Worm (Caenorhabditis elegans) whole organism, L1 larva: ENCODE data around the gene melo-1.

Experiments used
- C34B4.2 ChIP-seq: sonication (generic microtip); optimal IDR thresholded peaks from 2 replicates; lab custom pipeline; 2017; ENCODE audit warnings: mild to moderate bottlenecking, missing genetic modification characterization, missing compliant biosample characterization
- Y116A8C.19 ChIP-seq: sonication (generic microtip); optimal IDR thresholded peaks from 2 replicates; lab custom pipeline; 2016; ENCODE audit warnings: missing compliant biosample characterization, missing genetic modification characterization, borderline replicate concordance
- ama-1 ChIP-seq: fragments of 150-350 bp; optimal IDR thresholded peaks from 2 replicates; lab custom pipeline; 2014
- ceh-82 ChIP-seq, 3 experiments: fragments of 150-350 bp in 1 of 3; sonication (generic microtip) in 2 of 3; optimal IDR thresholded peaks; 2 replicates each; lab custom pipeline; 2014 to 2017; ENCODE audit warnings: missing biosample characterization in 3 of 3, missing genetic modification characterization in 3 of 3
- ces-1 ChIP-seq: fragments of 150-350 bp; optimal IDR thresholded peaks from 2 replicates; lab custom pipeline; 2014; ENCODE audit warnings: missing biosample characterization, missing genetic modification reagents, missing genetic modification characterization
- efl-1 ChIP-seq, 4 experiments: fragments of 150-350 bp; optimal IDR thresholded peaks in 3 of 4; peaks in 1 of 4; 1 replicate in 1 of 4; 2 replicates in 3 of 4; lab custom pipeline; 2014; ENCODE audit warnings: missing biosample characterization in 2 of 4, missing genetic modification characterization in 2 of 4, missing genetic modification reagents in 2 of 4
- fkh-10 ChIP-seq: sonication (generic microtip); optimal IDR thresholded peaks from 2 replicates; lab custom pipeline; 2017; ENCODE audit warnings: missing biosample characterization, missing genetic modification reagents, missing genetic modification characterization
- fkh-4 ChIP-seq: sonication (generic microtip); optimal IDR thresholded peaks from 2 replicates; lab custom pipeline; 2016; ENCODE audit warnings: missing compliant biosample characterization, missing genetic modification characterization, borderline replicate concordance
- fkh-8 ChIP-seq: sonication (generic microtip); optimal IDR thresholded peaks from 2 replicates; lab custom pipeline; 2016; ENCODE audit warnings: mild to moderate bottlenecking, missing genetic modification characterization, missing compliant biosample characterization
- fos-1 ChIP-seq: fragments of 150-350 bp; optimal IDR thresholded peaks from 2 replicates; lab custom pipeline; 2014; ENCODE audit warnings: missing biosample characterization, missing genetic modification characterization
- isw-1 ChIP-seq: fragments of 200-800 bp; sonication (Bioruptor generic); IDR thresholded peaks from 2 replicates; pipeline ENCODE4 v1.3.6; 2022; ENCODE audit warnings: missing genetic modification characterization, missing compliant biosample characterization
- jun-1 ChIP-seq: fragments of 150-350 bp; optimal IDR thresholded peaks from 2 replicates; lab custom pipeline; 2014; ENCODE audit warnings: missing biosample characterization, missing genetic modification reagents, missing genetic modification characterization
- lin-13 ChIP-seq: fragments of 150-350 bp; optimal IDR thresholded peaks from 2 replicates; lab custom pipeline; 2014; ENCODE audit warnings: missing biosample characterization, missing genetic modification reagents, missing genetic modification characterization
- lin-15B ChIP-seq: fragments of 150-350 bp; sonication (generic microtip); optimal IDR thresholded peaks from 3 replicates; lab custom pipeline; 2014; ENCODE audit warnings: missing biosample characterization, missing genetic modification characterization
- lin-39 ChIP-seq: fragments of 150-350 bp; optimal IDR thresholded peaks from 2 replicates; lab custom pipeline; 2014; ENCODE audit warnings: missing biosample characterization, missing genetic modification reagents, missing genetic modification characterization
- mab-9 ChIP-seq: fragments of 200-800 bp; sonication (Bioruptor generic); IDR thresholded peaks from 2 replicates; pipeline ENCODE4 v1.3.6; 2022; ENCODE audit warnings: missing genetic modification reagents, missing genetic modification characterization, missing compliant biosample characterization
- nhr-12 ChIP-seq: sonication (generic microtip); optimal IDR thresholded peaks from 2 replicates; lab custom pipeline; 2017; ENCODE audit warnings: missing biosample characterization, missing genetic modification characterization
- nhr-20 ChIP-seq: sonication (generic microtip); optimal IDR thresholded peaks from 2 replicates; lab custom pipeline; 2016; ENCODE audit warnings: mild to moderate bottlenecking, missing genetic modification characterization, missing compliant biosample characterization
- nhr-47 ChIP-seq: sonication (generic microtip); optimal IDR thresholded peaks from 2 replicates; lab custom pipeline; 2016; ENCODE audit warnings: mild to moderate bottlenecking, missing genetic modification characterization, moderate library complexity, missing compliant biosample characterization
- nhr-71 ChIP-seq: sonication (generic microtip); optimal IDR thresholded peaks from 2 replicates; lab custom pipeline; 2016; ENCODE audit warnings: mild to moderate bottlenecking, missing genetic modification characterization, moderate library complexity, missing compliant biosample characterization
- nhr-76 ChIP-seq: sonication (generic microtip); optimal IDR thresholded peaks from 2 replicates; lab custom pipeline; 2017; ENCODE audit warnings: missing biosample characterization, missing genetic modification characterization
- nhr-77 ChIP-seq: fragments of 150-350 bp; optimal IDR thresholded peaks from 2 replicates; lab custom pipeline; 2014; ENCODE audit warnings: missing biosample characterization, missing genetic modification characterization
- nhr-84 ChIP-seq: sonication (generic microtip); optimal IDR thresholded peaks from 2 replicates; lab custom pipeline; 2017; ENCODE audit warnings: missing biosample characterization, missing genetic modification characterization
- nhr-85 ChIP-seq: sonication (generic microtip); peaks from one replicate; lab custom pipeline; 2016; ENCODE audit warnings: missing genetic modification characterization, inconsistent platforms, missing compliant biosample characterization
- nhr-90 ChIP-seq: sonication (generic microtip); optimal IDR thresholded peaks from 2 replicates; lab custom pipeline; 2016; ENCODE audit warnings: mild to moderate bottlenecking, missing genetic modification characterization, missing compliant biosample characterization; ENCODE audit not compliant: poor library complexity
- pag-3 ChIP-seq: sonication (generic microtip); optimal IDR thresholded peaks from 2 replicates; lab custom pipeline; 2017; ENCODE audit warnings: missing genetic modification characterization, mild to moderate bottlenecking, missing compliant biosample characterization, antibody characterized with exemption, borderline replicate concordance; ENCODE audit not compliant: insufficient read depth
- pax-3 ChIP-seq: fragments of 200-800 bp; sonication (Bioruptor generic); optimal IDR thresholded peaks from 2 replicates; lab custom pipeline; 2018; ENCODE audit warnings: mild to moderate bottlenecking, missing genetic modification characterization, moderate library complexity, missing compliant biosample characterization
- skn-1 ChIP-seq: fragments of 150-350 bp; optimal IDR thresholded peaks from 2 replicates; lab custom pipeline; 2014; ENCODE audit warnings: missing biosample characterization, missing genetic modification characterization
- snu-23 ChIP-seq: sonication (generic microtip); optimal IDR thresholded peaks from 2 replicates; lab custom pipeline; 2016; ENCODE audit warnings: missing genetic modification characterization, missing compliant biosample characterization
- sptf-1 ChIP-seq: fragments of 150-350 bp; optimal IDR thresholded peaks from 2 replicates; lab custom pipeline; 2014; ENCODE audit warnings: missing biosample characterization, missing genetic modification characterization
- unc-130 ChIP-seq: fragments of 150-350 bp; optimal IDR thresholded peaks from 2 replicates; lab custom pipeline; 2017; ENCODE audit warnings: missing biosample characterization, missing genetic modification characterization, inconsistent platforms
- unc-30 ChIP-seq: sonication (generic microtip); optimal IDR thresholded peaks from 2 replicates; lab custom pipeline; 2017; ENCODE audit warnings: missing biosample characterization, missing genetic modification characterization
- unc-86 ChIP-seq: sonication (generic microtip); optimal IDR thresholded peaks from 2 replicates; lab custom pipeline; 2016; ENCODE audit warnings: missing genetic modification characterization, missing compliant biosample characterization
- vab-15 ChIP-seq: sonication (generic microtip); optimal IDR thresholded peaks from 2 replicates; lab custom pipeline; 2017; ENCODE audit warnings: missing genotype, mild to moderate bottlenecking, missing genetic modification characterization, missing compliant biosample characterization
- xbp-1 ChIP-seq: sonication (generic microtip); optimal IDR thresholded peaks from 2 replicates; lab custom pipeline; 2016; ENCODE audit warnings: missing genetic modification characterization, missing compliant biosample characterization
- zag-1 ChIP-seq: fragments of 150-350 bp; optimal IDR thresholded peaks from 2 replicates; lab custom pipeline; 2014; ENCODE audit warnings: missing biosample characterization, missing genetic modification characterization
- ztf-11 ChIP-seq, 2 experiments: sonication (generic microtip); optimal IDR thresholded peaks; 2 replicates each; lab custom pipeline; 2016 to 2017; ENCODE audit warnings: missing genetic modification characterization in 2 of 2, missing biosample characterization in 1 of 2, missing compliant biosample characterization in 1 of 2
- ztf-4 ChIP-seq: fragments of 150-350 bp; optimal IDR thresholded peaks from 2 replicates; lab custom pipeline; 2014; ENCODE audit warnings: missing biosample characterization, missing genetic modification characterization

melo-1 gene

ce11 chrIV:14793900-14794624 is 7.2 kb downstream of the melo-1 start (continued):
- peak; percentile 50 to 69 (median 54) for TF ChIP-seq ceh-82 (tag; optimal IDR thresholded peaks at IDR 0.05; lab: Kevin White, UChicago)
- TF ChIP-seq mab-9 (GFP tag; lab: Robert Waterston, UW), result no peak
- TF ChIP-seq fkh-4 (tag; lab: Kevin White, UChicago), result no peak
- TF ChIP-seq ama-1, result no peak
- peak; percentile 48 to 57 for TF ChIP-seq efl-1 (optimal IDR thresholded peaks at IDR 0.05; lab: Kevin White, UChicago)
- TF ChIP-seq efl-1 (GFP tag; optimal IDR thresholded peaks at IDR 0.05 in 1 of 2; lab: Kevin White, UChicago), result peak in 1 of 2 experiments; percentile 81
- TF ChIP-seq ztf-4 (tag; lab: Kevin White, UChicago), result peak; percentile 37
- no peak for TF ChIP-seq vab-15 (tag; lab: Kevin White, UChicago)
- TF ChIP-seq sptf-1, result no peak
- TF ChIP-seq isw-1 (GFP tag; lab: Robert Waterston, UW), result no peak
- TF ChIP-seq lin-39 (tag; lab: Kevin White, UChicago), result no peak
- no peak for TF ChIP-seq nhr-77 (tag; lab: Kevin White, UChicago)
- no peak for TF ChIP-seq nhr-84 (tag; lab: Kevin White, UChicago)
- TF ChIP-seq nhr-12, result no peak
- TF ChIP-seq unc-86, result peak; percentile 49
- TF ChIP-seq skn-1, result peak; percentile 37
- TF ChIP-seq nhr-20 (tag; lab: Kevin White, UChicago), result peak; percentile 46
- TF ChIP-seq nhr-85 (tag; lab: Kevin White, UChicago), result peak; percentile 10
- TF ChIP-seq lin-15B, result no peak
- TF ChIP-seq ztf-11 (tag; optimal IDR thresholded peaks at IDR 0.05; lab: Kevin White, UChicago), result peak in 1 of 2 experiments; percentile 9
- TF ChIP-seq pax-3, result no peak
- TF ChIP-seq pag-3 (tag; lab: Kevin White, UChicago), result no peak
- peak; percentile 54 for TF ChIP-seq fkh-10 (GFP tag; lab: Kevin White, UChicago)
- no peak for TF ChIP-seq Y116A8C.19 (tag; lab: Kevin White, UChicago)
- TF ChIP-seq fos-1 (tag; lab: Kevin White, UChicago), result no peak
- TF ChIP-seq ces-1 (GFP tag; lab: Kevin White, UChicago), result no peak
- TF ChIP-seq nhr-71 (tag; lab: Kevin White, UChicago), result peak; percentile 62
- TF ChIP-seq fkh-8 (tag; lab: Kevin White, UChicago), result peak; percentile 69
- TF ChIP-seq snu-23 (GFP tag; lab: Kevin White, UChicago), result peak; percentile 47
- TF ChIP-seq C34B4.2 (tag; lab: Kevin White, UChicago), result no peak
- peak; percentile 65 for TF ChIP-seq nhr-47 (tag; lab: Kevin White, UChicago)
- TF ChIP-seq unc-130 (tag; lab: Kevin White, UChicago), result peak; percentile 8
- TF ChIP-seq unc-30 (tag; lab: Kevin White, UChicago), result no peak
- no peak for TF ChIP-seq zag-1 (tag; lab: Kevin White, UChicago)
- no peak for TF ChIP-seq nhr-76 (tag; lab: Kevin White, UChicago)
- peak; percentile 51 for TF ChIP-seq lin-13
- TF ChIP-seq xbp-1 (tag; lab: Kevin White, UChicago), result peak; percentile 55
- TF ChIP-seq jun-1 (tag; lab: Kevin White, UChicago), result peak; percentile 38
- TF ChIP-seq, all 84 proteins: peak for 34

- TF ChIP-seq ama-1, result peak; percentile 27
- no peak for TF ChIP-seq isw-1 (GFP tag; lab: Robert Waterston, UW)
- peak; percentile 10 for TF ChIP-seq nhr-90 (tag; lab: Kevin White, UChicago)
Observed at ce11 chrIV:14795918-14796488, 9.2 kb downstream of the melo-1 start, which contains the start of gene coq-3. Gene coq-3 (minus strand): TSS chrIV:14796324.
